Worm (Caenorhabditis elegans) whole organism, L3 larva: ENCODE results near the gene glt-5.

ENCODE experiments used
- aly-2 ChIP-seq: fragments of 150-350 bp; optimal IDR thresholded peaks from 2 replicates; lab custom pipeline; 2014; ENCODE audit warnings: missing biosample characterization, missing genetic modification characterization
- ceh-9 ChIP-seq: sonication (generic microtip); optimal IDR thresholded peaks from 2 replicates; lab custom pipeline; 2018; ENCODE audit warnings: missing biosample characterization, missing genetic modification characterization
- egl-27 ChIP-seq: sonication (generic microtip); optimal IDR thresholded peaks from 4 replicates; lab custom pipeline; 2017; ENCODE audit warnings: missing biosample characterization, missing genetic modification reagents, missing genetic modification characterization
- elt-3 ChIP-seq, 3 experiments: fragments of 150-350 bp in 1 of 3; sonication (generic microtip) in 2 of 3; optimal IDR thresholded peaks; 2 replicates in 2 of 3; 4 replicates in 1 of 3; lab custom pipeline; 2014 to 2017; ENCODE audit warnings: missing biosample characterization in 3 of 3, missing genetic modification characterization in 3 of 3
- nhr-23 ChIP-seq: fragments of 150-350 bp; optimal IDR thresholded peaks from 2 replicates; lab custom pipeline; 2014; ENCODE audit warnings: missing biosample characterization, missing genetic modification reagents, missing genetic modification characterization
- nhr-77 ChIP-seq: fragments of 150-350 bp; optimal IDR thresholded peaks from 2 replicates; lab custom pipeline; 2014; ENCODE audit warnings: missing biosample characterization, missing genetic modification characterization
- skn-1 ChIP-seq: fragments of 150-350 bp; optimal IDR thresholded peaks from 2 replicates; lab custom pipeline; 2014; ENCODE audit warnings: missing biosample characterization, missing genetic modification characterization
- snpc-4 ChIP-seq: fragments of 150-350 bp; optimal IDR thresholded peaks from 2 replicates; lab custom pipeline; 2014; ENCODE audit warnings: missing biosample characterization, missing genetic modification characterization
- unc-39 ChIP-seq: sonication (generic microtip); optimal IDR thresholded peaks from 4 replicates; lab custom pipeline; 2017; ENCODE audit warnings: missing biosample characterization, missing genetic modification characterization
- unc-62 ChIP-seq: fragments of 150-350 bp; sonication (generic microtip); optimal IDR thresholded peaks from 4 replicates; lab custom pipeline; 2014; ENCODE audit warnings: missing biosample characterization, missing genetic modification reagents, missing genetic modification characterization
- zag-1 ChIP-seq: fragments of 150-350 bp; optimal IDR thresholded peaks from 2 replicates; lab custom pipeline; 2014; ENCODE audit warnings: missing biosample characterization, missing genetic modification characterization
- ztf-11 ChIP-seq: fragments of 150-350 bp; optimal IDR thresholded peaks from 2 replicates; lab custom pipeline; 2014; ENCODE audit warnings: missing biosample characterization, missing genetic modification characterization

DNA sequence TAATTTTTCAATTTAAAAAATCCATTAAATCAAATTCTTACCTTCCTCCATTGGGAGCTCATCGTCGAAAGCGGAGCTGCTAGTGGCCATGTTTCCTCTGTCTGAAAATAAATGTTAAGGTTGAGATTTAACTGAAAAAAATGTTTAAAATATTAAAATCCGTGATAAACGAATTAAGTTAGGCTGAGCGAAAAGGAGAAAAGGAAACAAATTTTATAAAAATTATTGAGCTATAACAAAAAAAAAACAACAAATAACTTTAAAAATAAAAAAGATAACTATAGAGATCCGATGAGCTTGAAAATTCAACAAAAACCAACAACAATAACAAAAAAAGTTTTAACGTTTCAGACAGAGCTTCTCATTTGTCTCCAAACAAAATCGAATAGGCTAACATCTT is 34.1 kb upstream of the glt-5 start, which contains the start of gene pno-1:
- TF ChIP-seq nhr-23 (tag; lab: Kevin White, UChicago) (no peak), zag-1 (tag; lab: Kevin White, UChicago) (no peak), egl-27 (tag; lab: Kevin White, UChicago) (no peak), ceh-9 (tag; lab: Kevin White, UChicago) (no peak), ztf-11 (tag; lab: Kevin White, UChicago) (no peak), nhr-77 (no peak), unc-62 (GFP tag; lab: Kevin White, UChicago) (no peak), elt-3 (tag; optimal IDR thresholded peaks at IDR 0.05; lab: Kevin White, UChicago) (no peak), unc-39 (no peak), snpc-4 (no peak), aly-2 (no peak), skn-1 (tag; lab: Kevin White, UChicago) (no peak)
